Worm (Caenorhabditis elegans) whole organism, L2 larva: ENCODE measurements around the gene C04F5.8.

Source experiments
- C34F6.9 ChIP-seq: fragments of 150-350 bp; optimal IDR thresholded peaks from 2 replicates; lab custom pipeline; 2014; ENCODE audit warnings: missing biosample characterization, missing genetic modification characterization
- R02D3.7 ChIP-seq: fragments of 150-350 bp; optimal IDR thresholded peaks from 2 replicates; lab custom pipeline; 2014; ENCODE audit warnings: missing biosample characterization, missing genetic modification characterization
- Y55F3AM.14 ChIP-seq: fragments of 200-800 bp; sonication (Bioruptor generic); optimal IDR thresholded peaks from 2 replicates; lab custom pipeline; 2018; ENCODE audit warnings: mild to moderate bottlenecking, missing genetic modification characterization, missing compliant biosample characterization
- ZK546.5 ChIP-seq: sonication (generic microtip); optimal IDR thresholded peaks from 2 replicates; lab custom pipeline; 2017; ENCODE audit warnings: missing biosample characterization, missing genetic modification characterization
- ama-1 ChIP-seq: fragments of 150-350 bp; optimal IDR thresholded peaks from 2 replicates; lab custom pipeline; 2018; ENCODE audit warnings: inconsistent platforms
- blmp-1 ChIP-seq: sonication (generic microtip); optimal IDR thresholded peaks from 2 replicates; lab custom pipeline; 2017; ENCODE audit warnings: missing genetic modification characterization, mild to moderate bottlenecking, missing compliant biosample characterization, antibody characterized with exemption, moderate library complexity; ENCODE audit not compliant: insufficient read depth
- ceh-16 ChIP-seq: fragments of 150-350 bp; optimal IDR thresholded peaks from 2 replicates; lab custom pipeline; 2014; ENCODE audit warnings: missing biosample characterization, missing genetic modification characterization
- ceh-82 ChIP-seq: fragments of 150-350 bp; optimal IDR thresholded peaks from 2 replicates; lab custom pipeline; 2014; ENCODE audit warnings: missing biosample characterization, missing genetic modification characterization
- crh-2 ChIP-seq: sonication (generic microtip); optimal IDR thresholded peaks from 2 replicates; lab custom pipeline; 2017; ENCODE audit warnings: missing biosample characterization, missing genetic modification characterization
- dmd-4 ChIP-seq: sonication (generic microtip); optimal IDR thresholded peaks from 2 replicates; lab custom pipeline; 2017; ENCODE audit warnings: missing biosample characterization, missing genetic modification characterization
- elt-1 ChIP-seq: fragments of 150-350 bp; optimal IDR thresholded peaks from 2 replicates; lab custom pipeline; 2014; ENCODE audit warnings: missing biosample characterization, missing genetic modification characterization
- elt-3 ChIP-seq: sonication (generic microtip); optimal IDR thresholded peaks from 2 replicates; lab custom pipeline; 2017; ENCODE audit warnings: missing biosample characterization, missing genetic modification characterization
- fos-1 ChIP-seq: fragments of 150-350 bp; optimal IDR thresholded peaks from 2 replicates; lab custom pipeline; 2014; ENCODE audit warnings: missing biosample characterization, missing genetic modification characterization
- lin-13 ChIP-seq: fragments of 150-350 bp; optimal IDR thresholded peaks from 2 replicates; lab custom pipeline; 2014; ENCODE audit warnings: missing biosample characterization, missing genetic modification reagents, missing genetic modification characterization
- lsy-2 ChIP-seq, 2 experiments: fragments of 150-350 bp in 1 of 2; sonication (generic microtip) in 1 of 2; optimal IDR thresholded peaks; 2 replicates each; lab custom pipeline; 2014 to 2017; ENCODE audit warnings: missing biosample characterization in 2 of 2, missing genetic modification characterization in 2 of 2
- mab-5 ChIP-seq: fragments of 150-350 bp; optimal IDR thresholded peaks from 2 replicates; lab custom pipeline; 2014; ENCODE audit warnings: missing biosample characterization, missing genetic modification characterization
- mbf-1 ChIP-seq: sonication (generic microtip); optimal IDR thresholded peaks from 2 replicates; lab custom pipeline; 2017; ENCODE audit warnings: missing biosample characterization, missing genetic modification characterization
- mdl-1 ChIP-seq, 2 experiments: fragments of 150-350 bp in 1 of 2; sonication (generic microtip) in 1 of 2; optimal IDR thresholded peaks; 2 replicates each; lab custom pipeline; 2017; ENCODE audit warnings: missing biosample characterization in 2 of 2, missing genetic modification characterization in 2 of 2
- nhr-129 ChIP-seq: fragments of 150-350 bp; optimal IDR thresholded peaks from 2 replicates; lab custom pipeline; 2014; ENCODE audit warnings: missing biosample characterization, missing genetic modification characterization
- nhr-21 ChIP-seq: fragments of 150-350 bp; optimal IDR thresholded peaks from 2 replicates; lab custom pipeline; 2014; ENCODE audit warnings: missing biosample characterization, missing genetic modification characterization
- nhr-237 ChIP-seq: fragments of 150-350 bp; optimal IDR thresholded peaks from 2 replicates; lab custom pipeline; 2014; ENCODE audit warnings: missing biosample characterization, missing genetic modification characterization
- peb-1 ChIP-seq: fragments of 150-350 bp; optimal IDR thresholded peaks from 2 replicates; lab custom pipeline; 2014; ENCODE audit warnings: missing biosample characterization, missing genetic modification characterization
- sem-4 ChIP-seq: fragments of 150-350 bp; optimal IDR thresholded peaks from 2 replicates; lab custom pipeline; 2014; ENCODE audit warnings: missing biosample characterization, missing genetic modification reagents, missing genetic modification characterization
- skn-1 ChIP-seq: sonication (generic microtip); optimal IDR thresholded peaks from 2 replicates; lab custom pipeline; 2017; ENCODE audit warnings: missing biosample characterization, missing genetic modification characterization
- sma-3 ChIP-seq: sonication (generic microtip); optimal IDR thresholded peaks from 2 replicates; lab custom pipeline; 2016; ENCODE audit warnings: missing genetic modification reagents, missing genetic modification characterization, missing compliant biosample characterization
- sma-9 ChIP-seq, 2 experiments: fragments of 150-350 bp in 1 of 2; sonication (generic microtip) in 1 of 2; optimal IDR thresholded peaks; 2 replicates each; lab custom pipeline; 2014 to 2016; ENCODE audit warnings: missing genetic modification characterization in 2 of 2, mild to moderate bottlenecking in 1 of 2, missing biosample characterization in 1 of 2, missing compliant biosample characterization in 1 of 2, missing genetic modification reagents in 1 of 2, moderate library complexity in 1 of 2
- unc-39 ChIP-seq: fragments of 150-350 bp; optimal IDR thresholded peaks from 2 replicates; lab custom pipeline; 2014; ENCODE audit warnings: missing biosample characterization, missing genetic modification characterization
- unc-55 ChIP-seq: fragments of 150-350 bp; sonication (generic microtip); optimal IDR thresholded peaks from 3 replicates; lab custom pipeline; 2014; ENCODE audit warnings: missing biosample characterization, missing genetic modification reagents, missing genetic modification characterization

The C04F5.8 gene

DNA sequence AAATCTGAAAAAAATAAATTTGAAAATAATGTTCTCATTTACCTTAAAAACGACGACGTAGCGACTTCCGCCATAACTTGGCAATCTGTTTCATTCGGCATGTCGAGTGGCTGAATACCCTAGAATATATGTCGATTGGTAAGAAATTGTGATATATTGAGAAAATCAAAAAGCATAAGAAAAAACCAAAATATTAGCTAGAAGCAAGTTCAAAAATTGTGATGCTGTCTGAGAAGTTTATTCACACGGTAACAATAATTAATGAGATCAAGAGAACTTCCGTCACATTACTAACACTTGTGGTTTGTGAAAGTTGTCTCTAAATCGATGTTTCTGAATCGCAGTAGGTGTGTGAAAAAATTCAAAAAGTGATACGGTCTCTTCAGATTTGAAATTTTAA, 11.5 kb downstream of the C04F5.8 start, which contains the start of gene srab-1:
Gene srab-1 (minus strand): TSS at position 101 of the 400 bp plus-strand sequence.
- TF ChIP-seq ceh-16 = no peak
- no peak for TF ChIP-seq mab-5
- TF ChIP-seq blmp-1 (tag; lab: Kevin White, UChicago) = no peak
- no peak for TF ChIP-seq ama-1 (lab: Kevin White, UChicago)

ce11 chrV:5098925-5099324, 14.6 kb downstream of the C04F5.8 start, which contains the start of gene unc-46:
Gene unc-46, minus strand, starts transcription at chrV:5099025.
- TF ChIP-seq R02D3.7 (tag; lab: Kevin White, UChicago) (no peak), unc-55 (GFP tag; lab: Kevin White, UChicago) (no peak), nhr-21 (tag; lab: Kevin White, UChicago) (no peak), dmd-4 (no peak)

ce11 chrV:5097035-5097434, 16.5 kb downstream of the C04F5.8 start, which contains the start of gene C04F5.2:
Gene C04F5.2, minus strand, starts transcription at chrV:5097135.
- TF ChIP-seq sma-9 (GFP tag; optimal IDR thresholded peaks at IDR 0.05; lab: Kevin White, UChicago) (no peak), sma-9 (tag; optimal IDR thresholded peaks at IDR 0.05; lab: Kevin White, UChicago) (no peak), C34F6.9 (tag; lab: Kevin White, UChicago) (no peak), blmp-1 (tag; lab: Kevin White, UChicago) (no peak), nhr-129 (no peak), crh-2 (tag; lab: Kevin White, UChicago) (no peak), mab-5 (no peak), ZK546.5 (no peak), Y55F3AM.14 (GFP tag; lab: Kevin White, UChicago) (no peak), sma-3 (GFP tag; lab: Kevin White, UChicago) (no peak), skn-1 (tag; lab: Kevin White, UChicago) (no peak), unc-39 (tag; lab: Kevin White, UChicago) (no peak), elt-3 (tag; lab: Kevin White, UChicago) (no peak)

ce11 chrV:5090386-5090785, 23.2 kb downstream of the C04F5.8 start:
- TF ChIP-seq mbf-1 (tag; lab: Kevin White, UChicago) (no peak), lsy-2 (tag; optimal IDR thresholded peaks at IDR 0.05; lab: Kevin White, UChicago) (peak in 1 of 2 experiments; percentile 12)

- no peak for TF ChIP-seq nhr-237 (tag; lab: Kevin White, UChicago)
- no peak for TF ChIP-seq crh-2 (tag; lab: Kevin White, UChicago)
- peak in 1 of 2 experiments; percentile 7 for TF ChIP-seq lsy-2 (tag; optimal IDR thresholded peaks at IDR 0.05; lab: Kevin White, UChicago)
- no peak for TF ChIP-seq elt-1 (tag; lab: Kevin White, UChicago)
- TF ChIP-seq lin-13 (GFP tag; lab: Kevin White, UChicago) = no peak
- TF ChIP-seq peb-1 (tag; lab: Kevin White, UChicago) = no peak
- no peak for TF ChIP-seq fos-1 (tag; lab: Kevin White, UChicago)
- peak; percentile 48 for TF ChIP-seq sem-4 (tag; lab: Kevin White, UChicago)
- TF ChIP-seq ZK546.5 = no peak
- no peak for TF ChIP-seq mdl-1 (tag; optimal IDR thresholded peaks at IDR 0.05; lab: Kevin White, UChicago)
- TF ChIP-seq unc-55 (GFP tag; lab: Kevin White, UChicago) = peak; percentile 35
These were observed 23.9 kb downstream of the C04F5.8 start, which contains the start of gene glb-32 for ce11 chrV:5089497-5090134. Gene glb-32, minus strand, starts transcription at chrV:5089547.

DNA sequence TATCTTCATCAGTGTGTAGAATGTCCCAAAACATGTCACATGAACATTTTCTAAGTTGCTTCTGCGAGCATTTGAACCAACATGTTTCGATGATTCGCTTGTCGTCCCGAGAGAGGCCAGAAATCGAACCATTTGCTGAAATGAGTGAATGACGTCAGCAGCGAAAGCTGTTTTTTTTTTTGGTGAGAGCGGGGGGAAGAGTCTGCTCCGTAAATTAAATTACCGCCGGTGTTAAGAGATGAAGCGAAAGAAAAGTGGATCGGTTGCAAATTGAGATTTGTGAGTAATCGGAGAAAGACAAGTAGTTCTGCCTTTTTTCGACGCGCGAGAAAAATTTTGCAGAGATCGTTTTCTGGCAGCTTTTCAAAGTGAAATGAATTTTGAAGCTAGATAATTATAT, 25.2 kb downstream of the C04F5.8 start:
- TF ChIP-seq dmd-4 (no peak), sma-9 (GFP tag; optimal IDR thresholded peaks at IDR 0.05; lab: Kevin White, UChicago) (peak; percentile 35), sma-9 (tag; optimal IDR thresholded peaks at IDR 0.05; lab: Kevin White, UChicago) (no peak), sem-4 (tag; lab: Kevin White, UChicago) (peak; percentile 39), unc-55 (GFP tag; lab: Kevin White, UChicago) (no peak)

DNA sequence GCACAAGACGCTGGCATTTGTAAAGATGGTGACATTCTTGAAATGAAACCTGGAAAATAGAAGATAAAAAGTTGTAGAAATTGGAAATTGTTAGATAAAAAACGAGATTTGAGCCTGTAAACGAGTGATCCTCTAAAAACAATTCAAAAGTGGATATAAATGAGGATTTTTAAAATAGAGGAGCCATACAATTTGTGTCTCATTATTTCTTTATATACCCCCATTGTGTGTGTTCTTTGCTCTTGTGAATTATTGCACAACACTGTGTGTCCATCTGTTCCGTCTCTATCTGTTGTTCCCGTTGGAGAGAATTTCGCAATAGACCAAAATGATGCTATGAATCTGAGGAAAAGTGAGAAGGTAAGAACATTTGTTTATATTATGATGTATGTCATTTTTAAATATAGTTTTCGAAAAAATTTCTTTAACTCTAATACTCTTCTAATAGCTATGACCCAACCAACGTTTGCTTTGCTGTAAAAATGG, 26.6 kb downstream of the C04F5.8 start, which contains the start of gene Y58A7A.5:
Gene Y58A7A.5 (minus strand): TSS at position 51 of the 486 bp plus-strand sequence.
- TF ChIP-seq skn-1 (tag; lab: Kevin White, UChicago) = no peak
- TF ChIP-seq unc-55 (GFP tag; lab: Kevin White, UChicago) = peak; percentile 57
- peak; percentile 10 for TF ChIP-seq fos-1 (tag; lab: Kevin White, UChicago)
- TF ChIP-seq sma-9 (GFP tag; optimal IDR thresholded peaks at IDR 0.05; lab: Kevin White, UChicago) = peak; percentile 82
- no peak for TF ChIP-seq sma-9 (tag; optimal IDR thresholded peaks at IDR 0.05; lab: Kevin White, UChicago)
- TF ChIP-seq sem-4 (tag; lab: Kevin White, UChicago) = peak; percentile 10
- TF ChIP-seq lsy-2 (tag; optimal IDR thresholded peaks at IDR 0.05; lab: Kevin White, UChicago) = peak in 1 of 2 experiments; percentile 45
- TF ChIP-seq C34F6.9 (tag; lab: Kevin White, UChicago) = peak; percentile 25
- peak; percentile 97 for TF ChIP-seq nhr-129
- no peak for TF ChIP-seq ceh-82 (tag; lab: Kevin White, UChicago)
